Fruit fly (Drosophila melanogaster) whole organism, embryonic: Measurements from ENCODE around the gene CG18473.

Experiments
- CG1233 ChIP-seq: fragments of 200-800 bp; sonication (Bioruptor generic); optimal IDR thresholded peaks from 4 replicates; lab custom pipeline; 2018; ENCODE audit warnings: missing biosample characterization, mild to moderate bottlenecking, missing genetic modification characterization
- CG12942 ChIP-seq: fragments of 200-800 bp; sonication (Bioruptor generic); optimal IDR thresholded peaks from 3 replicates; lab custom pipeline; 2016; ENCODE audit warnings: missing biosample characterization, missing genetic modification characterization
- CG2678 ChIP-seq: fragments of 200-800 bp; sonication (Bioruptor generic); optimal IDR thresholded peaks from 3 replicates; lab custom pipeline; 2019; ENCODE audit warnings: missing biosample characterization, mild to moderate bottlenecking, missing genetic modification characterization, moderate library complexity
- CG6272 ChIP-seq: fragments of 200-800 bp; sonication (Bioruptor generic); IDR thresholded peaks from 2 replicates; pipeline ENCODE4 v1.3.6; 2022; ENCODE audit warnings: missing biosample characterization, missing genetic modification characterization
- CG8089 ChIP-seq: fragments of 200-800 bp; sonication (Bioruptor generic); optimal IDR thresholded peaks from 3 replicates; lab custom pipeline; 2016; ENCODE audit warnings: missing biosample characterization, missing genetic modification characterization
- HLH3B ChIP-seq: fragments of 200-800 bp; sonication (Bioruptor generic); IDR thresholded peaks from 2 replicates; pipeline ENCODE4 v1.3.6; 2022; ENCODE audit warnings: missing biosample characterization, missing genetic modification characterization
- Lpt ChIP-seq: fragments of >200 bp; optimal IDR thresholded peaks from 2 replicates; lab custom pipeline; 2018; ENCODE audit warnings: missing biosample characterization, missing genetic modification characterization
- Oli ChIP-seq: fragments of 200-800 bp; sonication (Bioruptor generic); optimal IDR thresholded peaks from 2 replicates; lab custom pipeline; 2018; ENCODE audit warnings: missing biosample characterization, mild to moderate bottlenecking, missing genetic modification characterization, moderate library complexity
- gcm ChIP-seq: fragments of 200-800 bp; sonication (Bioruptor generic); optimal IDR thresholded peaks from 2 replicates; lab custom pipeline; 2019; ENCODE audit warnings: missing biosample characterization, mild to moderate bottlenecking, missing genetic modification characterization, moderate library complexity
- knrl ChIP-seq: fragments of 200-800 bp; sonication (Bioruptor generic); IDR thresholded peaks from 3 replicates; pipeline ENCODE4 v1.3.6; 2022; ENCODE audit warnings: missing biosample characterization, missing genetic modification characterization; ENCODE audit not compliant: partially characterized antibody
- trem ChIP-seq: fragments of 200-800 bp; optimal IDR thresholded peaks from 3 replicates; lab custom pipeline; 2019; ENCODE audit warnings: missing biosample characterization, mild to moderate bottlenecking, missing genetic modification characterization, moderate library complexity
- wor ChIP-seq: fragments of 200-800 bp; sonication (Bioruptor generic); IDR thresholded peaks from 2 replicates; pipeline ENCODE4 v1.3.6; 2022; ENCODE audit warnings: missing biosample characterization, missing genetic modification characterization
- zen2 ChIP-seq: fragments of 200-800 bp; sonication (Bioruptor generic); IDR thresholded peaks from 3 replicates; pipeline ENCODE4 v1.3.6; 2022; ENCODE audit warnings: missing biosample characterization, missing genetic modification characterization; ENCODE audit not compliant: partially characterized antibody

DNA sequence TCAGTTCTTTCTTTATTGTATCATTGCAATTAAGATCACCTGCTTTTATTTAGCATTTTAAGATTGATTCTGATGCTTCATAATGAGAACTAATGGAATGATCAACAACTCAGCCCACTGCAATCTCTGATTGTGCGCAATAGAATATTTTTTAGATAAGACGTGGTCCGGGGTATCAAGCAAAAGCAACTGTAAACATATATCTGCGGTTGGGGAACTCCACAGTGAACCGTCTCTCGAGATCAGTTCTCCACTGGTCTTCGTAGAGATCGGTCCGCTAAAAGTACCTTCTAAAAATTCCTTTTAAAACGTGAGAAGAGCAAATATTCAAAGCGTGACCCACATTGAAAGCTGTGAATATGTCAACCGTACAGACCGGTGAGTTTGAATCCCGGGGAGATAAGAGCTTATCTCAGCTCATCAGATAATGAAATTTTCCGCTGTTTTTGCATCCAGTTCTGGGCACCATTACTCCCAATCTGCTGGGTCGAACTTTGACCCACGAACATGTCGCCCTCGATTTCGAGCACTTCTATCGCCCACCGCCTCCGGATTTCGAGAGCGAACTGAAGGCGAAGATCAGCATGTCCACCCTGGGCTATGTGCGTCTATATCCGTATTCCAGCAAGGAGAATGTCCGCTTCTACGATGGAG lies at the start of gene CG18473:
- TF ChIP-seq Lpt (GFP tag; lab: Kevin White, UChicago) (no peak), knrl (GFP tag; lab: Robert Waterston, UW) (no peak), zen2 (no peak), HLH3B (no peak), gcm (no peak), wor (no peak), trem (tag; lab: Kevin White, UChicago) (no peak), CG1233 (GFP tag; lab: Kevin White, UChicago) (no peak), CG12942 (GFP tag; lab: Kevin White, UChicago) (no peak), CG2678 (no peak), Oli (tag; lab: Kevin White, UChicago) (no peak), CG8089 (GFP tag; lab: Kevin White, UChicago) (no peak), CG6272 (GFP tag; lab: Robert Waterston, UW) (no peak)
